Worm (Caenorhabditis elegans) whole organism, late embryonic: ENCODE data around the gene R148.5.
A peak's percentile ranks its signal among the peaks of the same experiment; 100 is the strongest.

Source experiments
- C08G9.2 ChIP-seq: sonication (generic microtip); optimal IDR thresholded peaks from 2 replicates; lab custom pipeline; 2016; ENCODE audit warnings: mild to moderate bottlenecking, missing genetic modification characterization, moderate library complexity, missing compliant biosample characterization
- C38D4.7 ChIP-seq: fragments of 200-800 bp; sonication (Bioruptor generic); optimal IDR thresholded peaks from 2 replicates; lab custom pipeline; 2018; ENCODE audit warnings: mild to moderate bottlenecking, missing genetic modification characterization, moderate library complexity, missing compliant biosample characterization
- F13H6.1 ChIP-seq: sonication (generic microtip); optimal IDR thresholded peaks from 2 replicates; lab custom pipeline; 2016; ENCODE audit warnings: missing genetic modification characterization, missing compliant biosample characterization
- K02D7.2 ChIP-seq: sonication (generic microtip); optimal IDR thresholded peaks from 2 replicates; lab custom pipeline; 2017; ENCODE audit warnings: mild to moderate bottlenecking, missing genetic modification characterization, missing compliant biosample characterization
- T23F11.4 ChIP-seq: fragments of 200-800 bp; sonication (Bioruptor generic); optimal IDR thresholded peaks from 2 replicates; lab custom pipeline; 2018; ENCODE audit warnings: mild to moderate bottlenecking, missing genetic modification characterization, missing compliant biosample characterization
- Y22D7AL.16 ChIP-seq: sonication (generic microtip); optimal IDR thresholded peaks from 2 replicates; lab custom pipeline; 2016; ENCODE audit warnings: missing genetic modification characterization, missing compliant biosample characterization
- ceh-14 ChIP-seq: sonication (generic microtip); optimal IDR thresholded peaks from 2 replicates; lab custom pipeline; 2016; ENCODE audit warnings: missing genotype, missing genetic modification characterization, missing compliant biosample characterization
- ceh-2 ChIP-seq: sonication (generic microtip); optimal IDR thresholded peaks from 2 replicates; lab custom pipeline; 2016; ENCODE audit warnings: missing genotype, missing genetic modification characterization, missing compliant biosample characterization
- ceh-22 ChIP-seq: sonication (generic microtip); optimal IDR thresholded peaks from 2 replicates; lab custom pipeline; 2017; ENCODE audit warnings: missing biosample characterization, missing genetic modification characterization
- ceh-24 ChIP-seq: sonication (generic microtip); optimal IDR thresholded peaks from 2 replicates; lab custom pipeline; 2016; ENCODE audit warnings: mild to moderate bottlenecking, missing genetic modification characterization, missing compliant biosample characterization
- ceh-31 ChIP-seq: sonication (generic microtip); optimal IDR thresholded peaks from 2 replicates; lab custom pipeline; 2016; ENCODE audit warnings: missing genetic modification characterization, missing compliant biosample characterization
- ceh-34 ChIP-seq: sonication (generic microtip); optimal IDR thresholded peaks from 2 replicates; lab custom pipeline; 2016; ENCODE audit warnings: mild to moderate bottlenecking, missing genetic modification characterization, missing compliant biosample characterization
- ceh-48 ChIP-seq: sonication (generic microtip); optimal IDR thresholded peaks from 2 replicates; lab custom pipeline; 2016; ENCODE audit warnings: missing genetic modification characterization, inconsistent platforms, missing compliant biosample characterization
- ceh-6 ChIP-seq: fragments of 200-800 bp; sonication (Bioruptor generic); optimal IDR thresholded peaks from 2 replicates; lab custom pipeline; 2018; ENCODE audit warnings: mild to moderate bottlenecking, missing genetic modification characterization, missing compliant biosample characterization
- ceh-9 ChIP-seq: sonication (generic microtip); optimal IDR thresholded peaks from 2 replicates; lab custom pipeline; 2016; ENCODE audit warnings: mild to moderate bottlenecking, missing genetic modification characterization, inconsistent platforms, missing compliant biosample characterization
- elt-4 ChIP-seq: sonication (generic microtip); optimal IDR thresholded peaks from 2 replicates; lab custom pipeline; 2016; ENCODE audit warnings: missing genetic modification characterization, missing compliant biosample characterization
- ets-4 ChIP-seq: sonication (generic microtip); optimal IDR thresholded peaks from 2 replicates; lab custom pipeline; 2016; ENCODE audit warnings: missing genetic modification characterization, missing compliant biosample characterization
- fkh-10 ChIP-seq: fragments of 150-350 bp; optimal IDR thresholded peaks from 2 replicates; lab custom pipeline; 2014; ENCODE audit warnings: missing biosample characterization, missing genetic modification reagents, missing genetic modification characterization
- fkh-6 ChIP-seq: sonication (generic microtip); optimal IDR thresholded peaks from 2 replicates; lab custom pipeline; 2016; ENCODE audit warnings: missing genetic modification characterization, missing compliant biosample characterization
- gmeb-2 ChIP-seq: sonication (generic microtip); optimal IDR thresholded peaks from 2 replicates; lab custom pipeline; 2016; ENCODE audit warnings: missing genetic modification characterization, inconsistent platforms, missing compliant biosample characterization
- hlh-13 ChIP-seq: fragments of 200-800 bp; sonication (Bioruptor generic); optimal IDR thresholded peaks from 2 replicates; lab custom pipeline; 2018; ENCODE audit warnings: mild to moderate bottlenecking, missing genetic modification characterization, missing compliant biosample characterization
- hlh-15 ChIP-seq: sonication (generic microtip); optimal IDR thresholded peaks from 2 replicates; lab custom pipeline; 2016; ENCODE audit warnings: missing genetic modification characterization, missing compliant biosample characterization
- hlh-6 ChIP-seq: sonication (generic microtip); optimal IDR thresholded peaks from 2 replicates; lab custom pipeline; 2016; ENCODE audit warnings: missing genotype, missing genetic modification characterization, missing compliant biosample characterization
- hlh-8 ChIP-seq: sonication (generic microtip); optimal IDR thresholded peaks from 2 replicates; lab custom pipeline; 2016; ENCODE audit warnings: missing genotype, missing genetic modification characterization, missing compliant biosample characterization
- lim-6 ChIP-seq: sonication (generic microtip); optimal IDR thresholded peaks from 2 replicates; lab custom pipeline; 2016; ENCODE audit warnings: missing genetic modification characterization, missing compliant biosample characterization
- lin-11 ChIP-seq: fragments of 200-800 bp; sonication (Bioruptor generic); optimal IDR thresholded peaks from 2 replicates; lab custom pipeline; 2018; ENCODE audit warnings: mild to moderate bottlenecking, missing genetic modification characterization, missing compliant biosample characterization
- mec-3 ChIP-seq: sonication (generic microtip); optimal IDR thresholded peaks from 2 replicates; lab custom pipeline; 2016; ENCODE audit warnings: borderline replicate concordance, missing genetic modification characterization, missing compliant biosample characterization
- nhr-232 ChIP-seq: sonication (generic microtip); optimal IDR thresholded peaks from 2 replicates; lab custom pipeline; 2016; ENCODE audit warnings: missing genetic modification characterization, missing compliant biosample characterization
- npax-4 ChIP-seq: sonication (generic microtip); optimal IDR thresholded peaks from 2 replicates; lab custom pipeline; 2016; ENCODE audit warnings: missing genetic modification characterization, missing compliant biosample characterization
- odd-2 ChIP-seq: sonication (generic microtip); optimal IDR thresholded peaks from 2 replicates; lab custom pipeline; 2017; ENCODE audit warnings: antibody characterized with exemption, mild to moderate bottlenecking, missing genetic modification characterization, missing compliant biosample characterization
- pag-3 ChIP-seq: sonication (generic microtip); optimal IDR thresholded peaks from 2 replicates; lab custom pipeline; 2016; ENCODE audit warnings: missing compliant biosample characterization, missing genetic modification characterization, borderline replicate concordance
- pha-2 ChIP-seq: sonication (generic microtip); optimal IDR thresholded peaks from 2 replicates; lab custom pipeline; 2017; ENCODE audit warnings: mild to moderate bottlenecking, missing genetic modification characterization, missing compliant biosample characterization
- pha-4 ChIP-seq: fragments of 150-350 bp; optimal IDR thresholded peaks from 2 replicates; lab custom pipeline; 2018; ENCODE audit warnings: missing biosample characterization, missing genetic modification reagents, missing genetic modification characterization
- rnt-1 ChIP-seq: sonication (generic microtip); optimal IDR thresholded peaks from 2 replicates; lab custom pipeline; 2016; ENCODE audit warnings: missing genetic modification characterization, missing compliant biosample characterization
- sdc-2 ChIP-seq: sonication (generic microtip); optimal IDR thresholded peaks from 2 replicates; lab custom pipeline; 2016; ENCODE audit warnings: missing genotype, missing genetic modification characterization, missing compliant biosample characterization
- sox-2 ChIP-seq: fragments of 200-800 bp; sonication (Bioruptor generic); IDR thresholded peaks from 2 replicates; pipeline ENCODE4 v1.3.6; 2022; ENCODE audit warnings: missing genetic modification reagents, missing genetic modification characterization, missing compliant biosample characterization
- sox-4 ChIP-seq: sonication (generic microtip); optimal IDR thresholded peaks from 2 replicates; lab custom pipeline; 2017; ENCODE audit warnings: mild to moderate bottlenecking, missing genetic modification characterization, inconsistent platforms, missing compliant biosample characterization
- syd-9 ChIP-seq: sonication (generic microtip); optimal IDR thresholded peaks from 2 replicates; lab custom pipeline; 2016; ENCODE audit warnings: mild to moderate bottlenecking, missing genetic modification characterization, moderate library complexity, missing compliant biosample characterization
- tbx-7 ChIP-seq: sonication (generic microtip); optimal IDR thresholded peaks from 2 replicates; lab custom pipeline; 2016; ENCODE audit warnings: missing genotype, missing genetic modification characterization, missing compliant biosample characterization
- ttx-3 ChIP-seq: sonication (generic microtip); optimal IDR thresholded peaks from 2 replicates; lab custom pipeline; 2016; ENCODE audit warnings: missing genetic modification reagents, missing genetic modification characterization, missing compliant biosample characterization
- unc-3 ChIP-seq, 2 experiments: fragments of 200-800 bp in 1 of 2; sonication (Bioruptor generic) in 1 of 2; sonication (generic microtip) in 1 of 2; conservative IDR thresholded peaks in 1 of 2; optimal IDR thresholded peaks in 1 of 2; 2 replicates each; pipeline versions ENCODE4 v1.3.6 to Lab custom; 2016 to 2022; ENCODE audit warnings: missing compliant biosample characterization in 2 of 2, missing genetic modification characterization in 2 of 2, missing genetic modification reagents in 1 of 2
- unc-55 ChIP-seq: sonication (generic microtip); optimal IDR thresholded peaks from 2 replicates; lab custom pipeline; 2017; ENCODE audit warnings: missing biosample characterization, missing genetic modification reagents, missing genetic modification characterization
- unc-86 ChIP-seq: sonication (generic microtip); optimal IDR thresholded peaks from 2 replicates; lab custom pipeline; 2016; ENCODE audit warnings: missing genetic modification characterization, missing compliant biosample characterization
- ztf-16 ChIP-seq: sonication (generic microtip); optimal IDR thresholded peaks from 2 replicates; lab custom pipeline; 2017; ENCODE audit warnings: missing genetic modification characterization, missing compliant biosample characterization

R148.5 gene

ce11 chrIII:3163448-3163847 is 2.0 kb upstream of the R148.5 start:
- TF ChIP-seq ceh-2 (no peak), ceh-34 (tag; lab: Kevin White, UChicago) (no peak), hlh-15 (tag; lab: Kevin White, UChicago) (no peak), mec-3 (tag; lab: Kevin White, UChicago) (no peak), ceh-31 (tag; lab: Kevin White, UChicago) (no peak), unc-55 (GFP tag; lab: Kevin White, UChicago) (no peak), ceh-24 (tag; lab: Kevin White, UChicago) (no peak), C38D4.7 (GFP tag; lab: Kevin White, UChicago) (no peak), fkh-10 (GFP tag; lab: Kevin White, UChicago) (no peak), tbx-7 (tag; lab: Kevin White, UChicago) (no peak), ttx-3 (tag; lab: Kevin White, UChicago) (no peak), ets-4 (tag; lab: Kevin White, UChicago) (no peak), rnt-1 (tag; lab: Kevin White, UChicago) (no peak)

- TF ChIP-seq pha-2 (tag; lab: Kevin White, UChicago), result no peak
- no peak for TF ChIP-seq hlh-13 (GFP tag; lab: Kevin White, UChicago)
- TF ChIP-seq unc-86 (tag; lab: Kevin White, UChicago), result no peak
Measured at ce11 chrIII:3169279-3169678, 3.8 kb downstream of the R148.5 start.

ce11 chrIII:3170538-3170937 is 5.1 kb downstream of the R148.5 start:
- TF ChIP-seq ceh-48 (tag; lab: Kevin White, UChicago) (peak; percentile 81), odd-2 (tag; lab: Kevin White, UChicago) (no peak), lim-6 (no peak), ztf-16 (tag; lab: Kevin White, UChicago) (no peak)

ce11 chrIII:3171382-3171781 is 5.9 kb downstream of the R148.5 start, which contains the start of gene R148.4:
Gene R148.4 (plus strand): TSS chrIII:3171592.
- TF ChIP-seq ceh-48 (tag; lab: Kevin White, UChicago), result no peak
- TF ChIP-seq ets-4 (tag; lab: Kevin White, UChicago), result no peak
- TF ChIP-seq pag-3 (tag; lab: Kevin White, UChicago), result no peak
- TF ChIP-seq ceh-22 (tag; lab: Kevin White, UChicago), result no peak
- TF ChIP-seq lin-11, result no peak
- no peak for TF ChIP-seq C08G9.2
- no peak for TF ChIP-seq hlh-13 (GFP tag; lab: Kevin White, UChicago)
- no peak for TF ChIP-seq unc-3 (GFP tag; conservative IDR thresholded peaks at IDR 0.05; lab: Robert Waterston, UW)
- TF ChIP-seq unc-3 (tag; optimal IDR thresholded peaks at IDR 0.05; lab: Kevin White, UChicago), result no peak
- TF ChIP-seq hlh-6, result no peak
- TF ChIP-seq ztf-16 (tag; lab: Kevin White, UChicago), result no peak
- no peak for TF ChIP-seq syd-9 (tag; lab: Kevin White, UChicago)
- no peak for TF ChIP-seq hlh-8
- TF ChIP-seq gmeb-2 (tag; lab: Kevin White, UChicago), result no peak
- no peak for TF ChIP-seq sdc-2 (tag; lab: Kevin White, UChicago)
- no peak for TF ChIP-seq npax-4 (tag; lab: Kevin White, UChicago)
- no peak for TF ChIP-seq nhr-232 (tag; lab: Kevin White, UChicago)
- TF ChIP-seq K02D7.2 (tag; lab: Kevin White, UChicago), result no peak
- no peak for TF ChIP-seq Y22D7AL.16
- TF ChIP-seq F13H6.1 (tag; lab: Kevin White, UChicago), result no peak
- TF ChIP-seq odd-2 (tag; lab: Kevin White, UChicago), result no peak
- TF ChIP-seq, all 69 proteins: peak for 0

ce11 chrIII:3174985-3175384 is 9.5 kb downstream of the R148.5 start, which contains the start of gene R148.3:
Gene R148.3 (plus strand): TSS chrIII:3175331.
- TF ChIP-seq ceh-9 (tag; lab: Kevin White, UChicago) (no peak), ceh-6 (peak; percentile 37), C08G9.2 (peak; percentile 64), sox-2 (GFP tag; lab: Robert Waterston, UW) (no peak), elt-4 (tag; lab: Kevin White, UChicago) (no peak), ztf-16 (tag; lab: Kevin White, UChicago) (peak; percentile 90), odd-2 (tag; lab: Kevin White, UChicago) (peak; percentile 81), mec-3 (tag; lab: Kevin White, UChicago) (no peak), T23F11.4 (GFP tag; lab: Kevin White, UChicago) (peak; percentile 68), fkh-6 (peak; percentile 83), pha-4 (no peak), sox-4 (tag; lab: Kevin White, UChicago) (peak; percentile 84), ceh-31 (tag; lab: Kevin White, UChicago) (peak; percentile 69), gmeb-2 (tag; lab: Kevin White, UChicago) (peak; percentile 84), ceh-14 (tag; lab: Kevin White, UChicago) (peak; percentile 91), Y22D7AL.16 (peak; percentile 67), K02D7.2 (tag; lab: Kevin White, UChicago) (peak; percentile 76), fkh-10 (GFP tag; lab: Kevin White, UChicago) (no peak)
